Worm (Caenorhabditis elegans) whole organism, L3 larva: ENCODE measurements around the gene acs-9.

Source experiments
- R02D3.7 ChIP-seq: fragments of 150-350 bp; optimal IDR thresholded peaks from 2 replicates; lab custom pipeline; 2014; ENCODE audit warnings: missing biosample characterization, missing genetic modification characterization
- ZK546.5 ChIP-seq: sonication (generic microtip); optimal IDR thresholded peaks from 2 replicates; lab custom pipeline; 2017; ENCODE audit warnings: missing biosample characterization, missing genetic modification characterization
- aly-2 ChIP-seq: fragments of 150-350 bp; optimal IDR thresholded peaks from 2 replicates; lab custom pipeline; 2014; ENCODE audit warnings: missing biosample characterization, missing genetic modification characterization
- ama-1 ChIP-seq: fragments of 150-350 bp; optimal IDR thresholded peaks from 2 replicates; lab custom pipeline; 2018
- ceh-16 ChIP-seq: sonication (generic microtip); optimal IDR thresholded peaks from 2 replicates; lab custom pipeline; 2017; ENCODE audit warnings: missing biosample characterization, missing genetic modification characterization
- ceh-28 ChIP-seq: fragments of 150-350 bp; optimal IDR thresholded peaks from 2 replicates; lab custom pipeline; 2014; ENCODE audit warnings: missing biosample characterization, missing genetic modification reagents, missing genetic modification characterization
- ceh-82 ChIP-seq: fragments of 150-350 bp; optimal IDR thresholded peaks from 2 replicates; lab custom pipeline; 2014; ENCODE audit warnings: missing biosample characterization, missing genetic modification characterization
- ceh-9 ChIP-seq: sonication (generic microtip); optimal IDR thresholded peaks from 2 replicates; lab custom pipeline; 2018; ENCODE audit warnings: missing biosample characterization, missing genetic modification characterization
- daf-12 ChIP-seq: fragments of 150-350 bp; optimal IDR thresholded peaks from 2 replicates; lab custom pipeline; 2014; ENCODE audit warnings: missing biosample characterization, missing genetic modification reagents, missing genetic modification characterization
- egl-27 ChIP-seq: sonication (generic microtip); optimal IDR thresholded peaks from 4 replicates; lab custom pipeline; 2017; ENCODE audit warnings: missing biosample characterization, missing genetic modification reagents, missing genetic modification characterization
- egl-5 ChIP-seq: fragments of 150-350 bp; optimal IDR thresholded peaks from 2 replicates; lab custom pipeline; 2017; ENCODE audit warnings: missing biosample characterization, missing genetic modification reagents, missing genetic modification characterization, inconsistent platforms
- elt-1 ChIP-seq: fragments of 150-350 bp; optimal IDR thresholded peaks from 2 replicates; lab custom pipeline; 2014; ENCODE audit warnings: missing biosample characterization, missing genetic modification characterization
- elt-2 ChIP-seq: sonication (generic microtip); optimal IDR thresholded peaks from 2 replicates; lab custom pipeline; 2016; ENCODE audit warnings: missing genetic modification reagents, mild to moderate bottlenecking, missing genetic modification characterization, missing compliant biosample characterization
- elt-3 ChIP-seq, 3 experiments: fragments of 150-350 bp in 1 of 3; sonication (generic microtip) in 2 of 3; optimal IDR thresholded peaks; 2 replicates in 2 of 3; 4 replicates in 1 of 3; lab custom pipeline; 2014 to 2017; ENCODE audit warnings: missing biosample characterization in 3 of 3, missing genetic modification characterization in 3 of 3
- eor-1 ChIP-seq, 2 experiments: fragments of 150-350 bp; optimal IDR thresholded peaks; 2 replicates each; lab custom pipeline; 2014 to 2018; ENCODE audit warnings: missing biosample characterization in 2 of 2, missing genetic modification characterization in 2 of 2
- fkh-10 ChIP-seq: sonication (generic microtip); optimal IDR thresholded peaks from 2 replicates; lab custom pipeline; 2017; ENCODE audit warnings: missing biosample characterization, missing genetic modification reagents, missing genetic modification characterization
- fkh-2 ChIP-seq: fragments of 150-350 bp; optimal IDR thresholded peaks from 2 replicates; lab custom pipeline; 2014; ENCODE audit warnings: missing biosample characterization, missing genetic modification reagents, missing genetic modification characterization
- fos-1 ChIP-seq: fragments of 150-350 bp; optimal IDR thresholded peaks from 2 replicates; lab custom pipeline; 2014; ENCODE audit warnings: missing biosample characterization, missing genetic modification characterization
- hmg-11 ChIP-seq: sonication (generic microtip); optimal IDR thresholded peaks from 2 replicates; lab custom pipeline; 2016; ENCODE audit warnings: missing genetic modification characterization, missing compliant biosample characterization
- jun-1 ChIP-seq: fragments of 150-350 bp; optimal IDR thresholded peaks from 2 replicates; lab custom pipeline; 2014; ENCODE audit warnings: missing biosample characterization, missing genetic modification reagents, missing genetic modification characterization
- lin-15B ChIP-seq: fragments of 150-350 bp; optimal IDR thresholded peaks from 2 replicates; lab custom pipeline; 2014; ENCODE audit warnings: missing biosample characterization, missing genetic modification characterization
- lin-39 ChIP-seq: fragments of 150-350 bp; optimal IDR thresholded peaks from 2 replicates; lab custom pipeline; 2018; ENCODE audit warnings: missing biosample characterization, missing genetic modification reagents, missing genetic modification characterization
- lsy-12 ChIP-seq: sonication (generic microtip); optimal IDR thresholded peaks from 2 replicates; lab custom pipeline; 2016; ENCODE audit warnings: mild to moderate bottlenecking, missing genetic modification characterization, missing compliant biosample characterization
- mdl-1 ChIP-seq: fragments of 150-350 bp; optimal IDR thresholded peaks from 2 replicates; lab custom pipeline; 2014; ENCODE audit warnings: missing biosample characterization, missing genetic modification characterization
- mml-1 ChIP-seq: fragments of 150-350 bp; sonication (generic microtip); optimal IDR thresholded peaks from 3 replicates; lab custom pipeline; 2014; ENCODE audit warnings: missing biosample characterization, missing genetic modification characterization
- nfya-1 ChIP-seq: sonication (generic microtip); optimal IDR thresholded peaks from 2 replicates; lab custom pipeline; 2017; ENCODE audit warnings: missing genetic modification characterization, mild to moderate bottlenecking, missing compliant biosample characterization, antibody characterized with exemption, moderate library complexity; ENCODE audit not compliant: insufficient read depth
- nhr-11 ChIP-seq: fragments of 150-350 bp; optimal IDR thresholded peaks from 2 replicates; lab custom pipeline; 2014; ENCODE audit warnings: missing biosample characterization, missing genetic modification characterization
- nhr-12 ChIP-seq: fragments of 150-350 bp; optimal IDR thresholded peaks from 2 replicates; lab custom pipeline; 2014; ENCODE audit warnings: missing biosample characterization, missing genetic modification characterization
- nhr-23 ChIP-seq: fragments of 150-350 bp; optimal IDR thresholded peaks from 2 replicates; lab custom pipeline; 2014; ENCODE audit warnings: missing biosample characterization, missing genetic modification reagents, missing genetic modification characterization
- nhr-237 ChIP-seq: fragments of 150-350 bp; optimal IDR thresholded peaks from 2 replicates; lab custom pipeline; 2014; ENCODE audit warnings: missing biosample characterization, missing genetic modification characterization
- nhr-25 ChIP-seq: sonication (generic microtip); optimal IDR thresholded peaks from 2 replicates; lab custom pipeline; 2017; ENCODE audit warnings: missing biosample characterization, missing genetic modification characterization
- nhr-28 ChIP-seq: fragments of 150-350 bp; optimal IDR thresholded peaks from 2 replicates; lab custom pipeline; 2014; ENCODE audit warnings: missing biosample characterization, missing genetic modification characterization
- nhr-43 ChIP-seq: sonication (generic microtip); optimal IDR thresholded peaks from 2 replicates; lab custom pipeline; 2016; ENCODE audit warnings: mild to moderate bottlenecking, missing genetic modification characterization, missing compliant biosample characterization; ENCODE audit not compliant: poor library complexity, severe bottlenecking
- nhr-67 ChIP-seq: fragments of 150-350 bp; optimal IDR thresholded peaks from 2 replicates; lab custom pipeline; 2014; ENCODE audit warnings: missing biosample characterization, missing genetic modification characterization
- nhr-76 ChIP-seq: fragments of 150-350 bp; sonication (generic microtip); optimal IDR thresholded peaks from 5 replicates; lab custom pipeline; 2014; ENCODE audit warnings: missing biosample characterization, missing genetic modification characterization
- nhr-77 ChIP-seq: fragments of 150-350 bp; optimal IDR thresholded peaks from 2 replicates; lab custom pipeline; 2014; ENCODE audit warnings: missing biosample characterization, missing genetic modification characterization
- pha-4 ChIP-seq: fragments of 150-350 bp; optimal IDR thresholded peaks from 2 replicates; lab custom pipeline; 2014; ENCODE audit warnings: missing biosample characterization, missing genetic modification reagents, missing genetic modification characterization
- pqm-1 ChIP-seq: fragments of 150-350 bp; optimal IDR thresholded peaks from 2 replicates; lab custom pipeline; 2017; ENCODE audit warnings: missing biosample characterization, missing genetic modification characterization, inconsistent platforms
- sea-2 ChIP-seq: fragments of 150-350 bp; sonication (generic microtip); optimal IDR thresholded peaks from 4 replicates; lab custom pipeline; 2014; ENCODE audit warnings: missing biosample characterization, missing genetic modification reagents, missing genetic modification characterization
- skn-1 ChIP-seq: fragments of 150-350 bp; optimal IDR thresholded peaks from 2 replicates; lab custom pipeline; 2014; ENCODE audit warnings: missing biosample characterization, missing genetic modification characterization
- snpc-4 ChIP-seq: fragments of 150-350 bp; optimal IDR thresholded peaks from 2 replicates; lab custom pipeline; 2014; ENCODE audit warnings: missing biosample characterization, missing genetic modification characterization
- tbx-2 ChIP-seq: sonication (generic microtip); optimal IDR thresholded peaks from 2 replicates; lab custom pipeline; 2016; ENCODE audit warnings: mild to moderate bottlenecking, missing genetic modification characterization, missing compliant biosample characterization
- unc-39 ChIP-seq: sonication (generic microtip); optimal IDR thresholded peaks from 4 replicates; lab custom pipeline; 2017; ENCODE audit warnings: missing biosample characterization, missing genetic modification characterization
- unc-62 ChIP-seq: fragments of 150-350 bp; sonication (generic microtip); optimal IDR thresholded peaks from 4 replicates; lab custom pipeline; 2014; ENCODE audit warnings: missing biosample characterization, missing genetic modification reagents, missing genetic modification characterization
- zag-1 ChIP-seq: fragments of 150-350 bp; optimal IDR thresholded peaks from 2 replicates; lab custom pipeline; 2014; ENCODE audit warnings: missing biosample characterization, missing genetic modification characterization
- ztf-11 ChIP-seq: fragments of 150-350 bp; optimal IDR thresholded peaks from 2 replicates; lab custom pipeline; 2014; ENCODE audit warnings: missing biosample characterization, missing genetic modification characterization
- ztf-4 ChIP-seq: fragments of 150-350 bp; optimal IDR thresholded peaks from 2 replicates; lab custom pipeline; 2014; ENCODE audit warnings: missing biosample characterization, missing genetic modification characterization

The acs-9 gene

ce11 chrX:16880426-16880825 is at the start of gene acs-9:
TSS of gene acs-9 (minus strand) at chrX:16880526.
- no peak for TF ChIP-seq sea-2 (GFP tag; lab: Kevin White, UChicago)
- TF ChIP-seq pqm-1 (tag; lab: Kevin White, UChicago): no peak
- TF ChIP-seq ceh-28: no peak
- no peak for TF ChIP-seq mml-1 (tag; lab: Kevin White, UChicago)
- no peak for TF ChIP-seq ceh-16 (tag; lab: Kevin White, UChicago)
- no peak for TF ChIP-seq nfya-1
- no peak for TF ChIP-seq lin-39
- TF ChIP-seq nhr-76 (tag; lab: Kevin White, UChicago): no peak
- no peak for TF ChIP-seq lin-15B (tag; lab: Kevin White, UChicago)
- no peak for TF ChIP-seq hmg-11 (tag; lab: Kevin White, UChicago)
- TF ChIP-seq ztf-4: no peak
- TF ChIP-seq nhr-237: no peak
- TF ChIP-seq elt-2: no peak
- no peak for TF ChIP-seq lsy-12 (tag; lab: Kevin White, UChicago)
- TF ChIP-seq fkh-2 (tag; lab: Kevin White, UChicago): no peak
- no peak for TF ChIP-seq pha-4 (tag; lab: Kevin White, UChicago)
- TF ChIP-seq ceh-9 (tag; lab: Kevin White, UChicago): no peak

ce11 chrX:16929560-16930332 is 49.4 kb upstream of the acs-9 start:
- TF ChIP-seq nhr-67 (tag; lab: Kevin White, UChicago): no peak
- peak; percentile 51 for TF ChIP-seq mml-1 (tag; lab: Kevin White, UChicago)
- TF ChIP-seq nfya-1: peak; percentile 96
- TF ChIP-seq jun-1 (tag; lab: Kevin White, UChicago): peak; percentile 99
- peak; percentile 23 for TF ChIP-seq nhr-77 (tag; lab: Kevin White, UChicago)
- TF ChIP-seq eor-1 (tag; optimal IDR thresholded peaks at IDR 0.05; lab: Kevin White, UChicago): peak; percentile 17 to 46
- no peak for TF ChIP-seq fkh-2 (tag; lab: Kevin White, UChicago)
- peak; percentile 93 for TF ChIP-seq fkh-10
- TF ChIP-seq nhr-28: no peak
- no peak for TF ChIP-seq nhr-237
- TF ChIP-seq daf-12 (tag; lab: Kevin White, UChicago): no peak
- peak; percentile 82 for TF ChIP-seq sea-2 (GFP tag; lab: Kevin White, UChicago)
- TF ChIP-seq fos-1 (tag; lab: Kevin White, UChicago): peak; percentile 89
- TF ChIP-seq zag-1 (tag; lab: Kevin White, UChicago): peak; percentile 86
- TF ChIP-seq ceh-28: peak; percentile 94
- peak; percentile 90 for TF ChIP-seq pqm-1 (tag; lab: Kevin White, UChicago)
- TF ChIP-seq mdl-1 (tag; lab: Kevin White, UChicago): peak; percentile 97
- peak; percentile 98 for TF ChIP-seq hmg-11 (tag; lab: Kevin White, UChicago)
- peak; percentile 9 for TF ChIP-seq ztf-11 (tag; lab: Kevin White, UChicago)
- peak; percentile 99 for TF ChIP-seq egl-5 (tag; lab: Kevin White, UChicago)
- peak; percentile 97 for TF ChIP-seq pha-4 (tag; lab: Kevin White, UChicago)
- TF ChIP-seq aly-2: no peak
- peak; percentile 96 for TF ChIP-seq lsy-12 (tag; lab: Kevin White, UChicago)
- no peak for TF ChIP-seq nhr-12
- peak; percentile 93 for TF ChIP-seq elt-2
- peak; percentile 84 for TF ChIP-seq R02D3.7 (tag; lab: Kevin White, UChicago)
- peak; percentile 95 for TF ChIP-seq nhr-43
- peak; percentile 78 for TF ChIP-seq egl-27
- peak; percentile 74 for TF ChIP-seq snpc-4 (tag; lab: Kevin White, UChicago)
- TF ChIP-seq lin-15B (tag; lab: Kevin White, UChicago): peak; percentile 69
- peak; percentile 20 for TF ChIP-seq elt-1
- no peak for TF ChIP-seq ceh-16 (tag; lab: Kevin White, UChicago)
- TF ChIP-seq nhr-25 (tag; lab: Kevin White, UChicago): peak; percentile 99
- TF ChIP-seq ceh-9 (tag; lab: Kevin White, UChicago): peak; percentile 87
- peak; percentile 93 for TF ChIP-seq unc-62 (GFP tag; lab: Kevin White, UChicago)
- TF ChIP-seq elt-3 (tag; optimal IDR thresholded peaks at IDR 0.05; lab: Kevin White, UChicago): peak; percentile 16 to 66 (median 20)
- peak; percentile 95 for TF ChIP-seq tbx-2 (tag; lab: Kevin White, UChicago)
- TF ChIP-seq unc-39 (tag; lab: Kevin White, UChicago): peak; percentile 15
- peak; percentile 81 for TF ChIP-seq ztf-4
- TF ChIP-seq lin-39: peak; percentile 100
- peak; percentile 69 for TF ChIP-seq skn-1 (tag; lab: Kevin White, UChicago)
- TF ChIP-seq ama-1 (lab: Kevin White, UChicago): peak; percentile 100
- no peak for TF ChIP-seq nhr-76 (tag; lab: Kevin White, UChicago)
- TF ChIP-seq nhr-23: peak; percentile 98
- no peak for TF ChIP-seq ZK546.5 (tag; lab: Kevin White, UChicago)
- peak; percentile 78 for TF ChIP-seq ceh-82 (tag; lab: Kevin White, UChicago)
- peak; percentile 99 for TF ChIP-seq nhr-11
